Worm (Caenorhabditis elegans): ENCODE measurements around the gene irg-3.

Gene irg-3

DNA sequence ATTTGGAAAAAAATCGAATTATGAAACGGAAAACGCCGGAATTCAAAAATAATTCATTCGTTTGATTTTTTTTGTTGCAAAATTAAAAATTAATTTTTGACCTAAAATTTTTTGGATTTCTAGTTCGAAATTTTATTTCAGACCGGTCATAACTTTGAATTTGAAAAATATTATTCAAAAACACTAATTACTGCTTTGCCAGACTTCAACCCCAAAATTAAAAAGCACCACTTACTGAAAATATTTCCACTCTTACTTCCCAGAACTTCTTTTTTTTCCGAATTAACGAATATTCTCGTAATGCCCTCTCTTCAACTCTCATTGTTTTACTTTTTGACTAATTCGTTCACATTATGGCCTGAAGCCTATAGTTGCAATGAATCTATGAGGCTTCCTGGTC, 14.8 kb upstream of the irg-3 start, which contains the start of gene srt-4:
Gene srt-4, plus strand, starts transcription at position 301 of the 400 bp plus-strand sequence.
- TF ChIP-seq ceh-44 (GFP tag; IDR thresholded peaks at IDR 0.05) (no peak), pqm-1 (tag; optimal IDR thresholded peaks at IDR 0.05) (no peak), nhr-48 (tag; optimal IDR thresholded peaks at IDR 0.05) (no peak), dmd-8 (GFP tag; IDR thresholded peaks at IDR 0.05) (no peak), ceh-82 (tag; optimal IDR thresholded peaks at IDR 0.05) (no peak), lin-13 (GFP tag; optimal IDR thresholded peaks at IDR 0.05) (no peak), dmd-6 (GFP tag; IDR thresholded peaks at IDR 0.05) (no peak), dmd-9 (GFP tag; IDR thresholded peaks at IDR 0.05) (no peak), nhr-25 (tag; optimal IDR thresholded peaks at IDR 0.05; ENCODE audit: borderline replicate concordance, insufficient read depth) (no peak), F44E2.7 (GFP tag; IDR thresholded peaks at IDR 0.05) (no peak), daf-16 (GFP tag; optimal IDR thresholded peaks at IDR 0.05) (no peak), daf-16 (tag; optimal IDR thresholded peaks at IDR 0.05) (no peak), unc-62 (GFP tag; optimal IDR thresholded peaks at IDR 0.05 in 1 of 2) (no peak), unc-62 (tag; optimal IDR thresholded peaks at IDR 0.05) (no peak), duxl-1 (tag; optimal IDR thresholded peaks at IDR 0.05; ENCODE audit: poor library complexity) (no peak), daf-19 (GFP tag; conservative IDR thresholded peaks at IDR 0.05) (no peak), sdz-12 (GFP tag; optimal IDR thresholded peaks at IDR 0.05) (no peak), D1046.2 (GFP tag; IDR thresholded peaks at IDR 0.05) (no peak)

DNA sequence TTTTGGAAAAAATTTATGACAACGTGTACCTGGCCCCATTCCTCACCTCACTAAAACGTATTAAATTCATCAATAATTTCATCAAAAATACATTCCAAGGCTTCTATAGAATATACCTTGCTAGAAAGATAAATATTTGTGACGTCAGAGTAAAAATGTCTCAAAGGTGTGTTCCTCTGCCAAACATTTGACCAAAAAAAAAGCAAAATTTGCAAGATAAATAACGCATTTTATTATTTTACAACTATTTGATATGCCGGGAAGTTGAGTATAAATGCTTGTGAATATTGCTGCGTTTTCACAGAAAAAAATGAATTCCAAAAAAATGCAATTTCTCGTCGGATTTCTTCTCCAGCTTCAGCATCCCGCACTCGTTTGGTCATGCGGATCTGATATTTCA, 11.8 kb upstream of the irg-3 start, which contains the start of gene C29G2.3:
Gene C29G2.3, plus strand, starts transcription at position 301 of the 400 bp plus-strand sequence.
- TF ChIP-seq T26A8.4 (GFP tag; IDR thresholded peaks at IDR 0.05) (no peak), T20F7.1 (GFP tag; optimal IDR thresholded peaks at IDR 0.05) (no peak), Y75B8A.6 (GFP tag; IDR thresholded peaks at IDR 0.05) (no peak), nhr-6 (tag; optimal IDR thresholded peaks at IDR 0.05) (no peak)

ce11 chrV:2585727-2586126, 6.7 kb upstream of the irg-3 start, which contains the start of gene C29G2.6:
Gene C29G2.6 (minus strand): TSS chrV:2585908.
- TF ChIP-seq snpc-1.2 (GFP tag; IDR thresholded peaks at IDR 0.05): no peak
- no peak for TF ChIP-seq Y48G9A.11 (GFP tag; IDR thresholded peaks at IDR 0.05)
- no peak for TF ChIP-seq zip-11 (GFP tag; IDR thresholded peaks at IDR 0.05)
- TF ChIP-seq mep-1 (tag; optimal IDR thresholded peaks at IDR 0.05): no peak
- no peak for TF ChIP-seq fos-1 (tag; optimal IDR thresholded peaks at IDR 0.05)
- TF ChIP-seq ceh-28 (tag; optimal IDR thresholded peaks at IDR 0.05): no peak
- TF ChIP-seq F10B5.3 (tag; optimal IDR thresholded peaks at IDR 0.05): no peak
- no peak for TF ChIP-seq hmg-1.1 (GFP tag; IDR thresholded peaks at IDR 0.05)
- TF ChIP-seq ceh-62 (tag; optimal IDR thresholded peaks at IDR 0.05): no peak
- no peak for TF ChIP-seq daf-16 (GFP tag; optimal IDR thresholded peaks at IDR 0.05)
- TF ChIP-seq daf-16 (tag; optimal IDR thresholded peaks at IDR 0.05): peak; percentile 42
- no peak for TF ChIP-seq ZK337.2 (GFP tag; IDR thresholded peaks at IDR 0.05)
- no peak for TF ChIP-seq php-3 (GFP tag; IDR thresholded peaks at IDR 0.05)
- no peak for TF ChIP-seq daf-12 (tag; optimal IDR thresholded peaks at IDR 0.05)
- no peak for TF ChIP-seq hlh-30 (tag; optimal IDR thresholded peaks at IDR 0.05; ENCODE audit: insufficient read depth)
- no peak for TF ChIP-seq lin-15B (tag; optimal IDR thresholded peaks at IDR 0.05)
- TF ChIP-seq tag-97 (GFP tag; IDR thresholded peaks at IDR 0.05): no peak
- TF ChIP-seq rbr-2 (tag; optimal IDR thresholded peaks at IDR 0.05): no peak
- no peak for TF ChIP-seq dpl-1 (GFP tag; optimal IDR thresholded peaks at IDR 0.05)
- TF ChIP-seq dve-1 (tag; optimal IDR thresholded peaks at IDR 0.05; ENCODE audit: insufficient read depth): peak; percentile 33
- TF ChIP-seq unc-130 (GFP tag; optimal IDR thresholded peaks at IDR 0.05): no peak
- TF ChIP-seq lir-3 (tag; optimal IDR thresholded peaks at IDR 0.05): no peak
- TF ChIP-seq hif-1 (tag; optimal IDR thresholded peaks at IDR 0.05): no peak
- TF ChIP-seq vab-7 (GFP tag; IDR thresholded peaks at IDR 0.05): no peak
- TF ChIP-seq pqm-1 (tag; optimal IDR thresholded peaks at IDR 0.05): peak; percentile 3
- TF ChIP-seq dmd-6 (GFP tag; IDR thresholded peaks at IDR 0.05): peak; percentile 43
- no peak for TF ChIP-seq D1046.2 (GFP tag; IDR thresholded peaks at IDR 0.05)
- no peak for TF ChIP-seq madf-5 (GFP tag; IDR thresholded peaks at IDR 0.05)
- no peak for TF ChIP-seq egl-27 (tag; optimal IDR thresholded peaks at IDR 0.05)
- TF ChIP-seq ceh-32 (tag; optimal IDR thresholded peaks at IDR 0.05; ENCODE audit: poor library complexity): no peak
- no peak for TF ChIP-seq nhr-76 (tag; optimal IDR thresholded peaks at IDR 0.05)
- TF ChIP-seq nhr-102 (tag; optimal IDR thresholded peaks at IDR 0.05): no peak
